Fruit fly (Drosophila melanogaster) whole organism, embryonic: Measurements from ENCODE around the gene RASSF8.

Experiments used
- B-H2 ChIP-seq: fragments of 200-800 bp; sonication (Bioruptor generic); optimal IDR thresholded peaks from 2 replicates; lab custom pipeline; 2018; ENCODE audit warnings: missing biosample characterization, mild to moderate bottlenecking, missing genetic modification characterization
- BEAF-32 ChIP-seq: fragments of 200-800 bp; sonication (Bioruptor generic); optimal IDR thresholded peaks from 3 replicates; lab custom pipeline; 2017; ENCODE audit warnings: missing biosample characterization, missing genetic modification characterization, mild to moderate bottlenecking, moderate library complexity, missing genetic modification reagents
- CG10654 ChIP-seq: fragments of 200-800 bp; sonication (Bioruptor generic); optimal IDR thresholded peaks from 2 replicates; lab custom pipeline; 2016; ENCODE audit warnings: missing biosample characterization, missing genetic modification characterization
- CG14710 ChIP-seq: fragments of 200-800 bp; sonication (Bioruptor generic); optimal IDR thresholded peaks from 3 replicates; lab custom pipeline; 2019; ENCODE audit warnings: missing biosample characterization, mild to moderate bottlenecking, missing genetic modification characterization, moderate library complexity
- CG1603 ChIP-seq: fragments of 200-800 bp; sonication (Bioruptor generic); optimal IDR thresholded peaks from 2 replicates; lab custom pipeline; 2019; ENCODE audit warnings: missing biosample characterization, mild to moderate bottlenecking, missing genetic modification characterization, moderate library complexity
- CG17186 ChIP-seq: fragments of 200-800 bp; sonication (Bioruptor generic); optimal IDR thresholded peaks from 3 replicates; lab custom pipeline; 2017; ENCODE audit warnings: missing biosample characterization, missing genetic modification reagents, missing genetic modification characterization
- CG30431 ChIP-seq: fragments of 200-800 bp; sonication (Bioruptor generic); optimal IDR thresholded peaks from 2 replicates; lab custom pipeline; 2017; ENCODE audit warnings: missing biosample characterization, missing genetic modification characterization
- CG32532 ChIP-seq: fragments of 200-800 bp; sonication (Bioruptor generic); IDR thresholded peaks from 2 replicates; pipeline ENCODE4 v1.3.6; 2022; ENCODE audit warnings: missing biosample characterization, missing genetic modification characterization
- CG34224 ChIP-seq: fragments of 200-800 bp; sonication (Bioruptor generic); IDR thresholded peaks from 3 replicates; pipeline ENCODE4 v1.3.6; 2022; ENCODE audit warnings: missing biosample characterization, missing genetic modification characterization; ENCODE audit not compliant: partially characterized antibody
- CG4328 ChIP-seq: fragments of 200-800 bp; sonication (Bioruptor generic); optimal IDR thresholded peaks from 3 replicates; lab custom pipeline; 2017; ENCODE audit warnings: missing biosample characterization, missing genetic modification reagents, missing genetic modification characterization
- CG6854 ChIP-seq: fragments of 200-800 bp; sonication (Bioruptor generic); optimal IDR thresholded peaks from 3 replicates; lab custom pipeline; 2017; ENCODE audit warnings: missing biosample characterization, mild to moderate bottlenecking, missing genetic modification characterization
- CG7928 ChIP-seq: fragments of 200-800 bp; sonication (Bioruptor generic); optimal IDR thresholded peaks from 2 replicates; lab custom pipeline; 2017; ENCODE audit warnings: missing biosample characterization, mild to moderate bottlenecking, missing genetic modification characterization
- CG7963 ChIP-seq: fragments of 200-800 bp; sonication (Bioruptor generic); IDR thresholded peaks from 3 replicates; pipeline ENCODE4 v1.3.6; 2022; ENCODE audit warnings: missing biosample characterization, missing genetic modification characterization; ENCODE audit not compliant: partially characterized antibody
- CG8478 ChIP-seq: fragments of >200 bp; optimal IDR thresholded peaks from 2 replicates; lab custom pipeline; 2018
- CG9727 ChIP-seq: fragments of 200-800 bp; sonication (Bioruptor generic); optimal IDR thresholded peaks from 3 replicates; lab custom pipeline; 2017; ENCODE audit warnings: missing biosample characterization, mild to moderate bottlenecking, missing genetic modification characterization
- CG9797 ChIP-seq: fragments of 200-800 bp; sonication (Bioruptor generic); optimal IDR thresholded peaks from 3 replicates; lab custom pipeline; 2018; ENCODE audit warnings: missing biosample characterization, mild to moderate bottlenecking, missing genetic modification characterization
- Dbx ChIP-seq: fragments of 200-800 bp; sonication (Bioruptor generic); IDR thresholded peaks from 3 replicates; pipeline ENCODE4 v1.3.6; 2022; ENCODE audit warnings: missing biosample characterization, missing genetic modification characterization
- Dll ChIP-seq: fragments of 200-800 bp; sonication (Bioruptor generic); IDR thresholded peaks from 4 replicates; pipeline ENCODE4 v1.3.6; 2022; ENCODE audit warnings: missing biosample characterization, missing genetic modification characterization; ENCODE audit not compliant: partially characterized antibody
- MBD-R2 ChIP-seq: fragments of 200-800 bp; sonication (Bioruptor generic); IDR thresholded peaks from 2 replicates; pipeline ENCODE4 v1.3.6; 2022; ENCODE audit warnings: missing biosample characterization, missing genetic modification characterization
- Mad ChIP-seq: fragments of 200-800 bp; sonication (Bioruptor generic); optimal IDR thresholded peaks from 2 replicates; lab custom pipeline; 2016; ENCODE audit warnings: missing biosample characterization, missing genetic modification characterization
- Med ChIP-seq: fragments of 200-800 bp; sonication (Bioruptor generic); peaks from one replicate; lab custom pipeline; 2016; ENCODE audit warnings: missing biosample characterization, missing genetic modification characterization, mild to moderate bottlenecking, inconsistent platforms, moderate library complexity
- Meics ChIP-seq: fragments of 200-800 bp; sonication (Bioruptor generic); optimal IDR thresholded peaks from 2 replicates; lab custom pipeline; 2017; ENCODE audit warnings: missing biosample characterization, mild to moderate bottlenecking, missing genetic modification characterization
- Mes4 ChIP-seq: fragments of 200-800 bp; sonication (Bioruptor generic); optimal IDR thresholded peaks from 2 replicates; lab custom pipeline; 2016; ENCODE audit warnings: missing biosample characterization, missing genetic modification characterization
- Myb ChIP-seq: fragments of 200-800 bp; sonication (Bioruptor generic); optimal IDR thresholded peaks from 2 replicates; lab custom pipeline; 2016; ENCODE audit warnings: missing biosample characterization, missing genetic modification characterization
- NK7.1 ChIP-seq: fragments of 200-800 bp; sonication (Bioruptor generic); optimal IDR thresholded peaks from 3 replicates; lab custom pipeline; 2016; ENCODE audit warnings: missing biosample characterization, missing genetic modification characterization
- Nf-YA ChIP-seq: fragments of 200-800 bp; sonication (Bioruptor generic); IDR thresholded peaks from 2 replicates; pipeline ENCODE4 v1.3.6; 2022; ENCODE audit warnings: missing biosample characterization, missing genetic modification characterization
- Oli ChIP-seq: fragments of 200-800 bp; sonication (Bioruptor generic); optimal IDR thresholded peaks from 2 replicates; lab custom pipeline; 2018; ENCODE audit warnings: missing biosample characterization, mild to moderate bottlenecking, missing genetic modification characterization, moderate library complexity
- PHDP ChIP-seq: fragments of 200-800 bp; sonication (Bioruptor generic); optimal IDR thresholded peaks from 3 replicates; lab custom pipeline; 2018; ENCODE audit warnings: missing biosample characterization, mild to moderate bottlenecking, missing genetic modification characterization, moderate library complexity
- Pdp1 ChIP-seq, 2 experiments: fragments of 200-800 bp; sonication (Bioruptor generic); optimal IDR thresholded peaks; 3 replicates each; lab custom pipeline; 2016; ENCODE audit warnings: missing biosample characterization in 2 of 2, missing genetic modification characterization in 2 of 2, mild to moderate bottlenecking in 1 of 2, moderate library complexity in 1 of 2
- croc ChIP-seq: fragments of 200-800 bp; sonication (Bioruptor generic); conservative IDR thresholded peaks from 3 replicates; pipeline ENCODE4 v1.3.6; 2022; ENCODE audit warnings: missing biosample characterization, missing genetic modification characterization
- fru ChIP-seq: fragments of >200 bp; optimal IDR thresholded peaks from 2 replicates; lab custom pipeline; 2017
- fu2 ChIP-seq: fragments of 200-800 bp; sonication (Bioruptor generic); optimal IDR thresholded peaks from 2 replicates; lab custom pipeline; 2016; ENCODE audit warnings: missing biosample characterization, missing genetic modification characterization
- gro ChIP-seq: fragments of 200-800 bp; sonication (Bioruptor generic); optimal IDR thresholded peaks from 2 replicates; lab custom pipeline; 2016; ENCODE audit warnings: missing biosample characterization, missing genetic modification characterization
- gsb-n ChIP-seq: fragments of 200-800 bp; sonication (Bioruptor generic); optimal IDR thresholded peaks from 3 replicates; lab custom pipeline; 2018; ENCODE audit warnings: missing biosample characterization, mild to moderate bottlenecking, missing genetic modification characterization
- h ChIP-seq: fragments of >200 bp; optimal IDR thresholded peaks from 2 replicates; lab custom pipeline; 2017
- hbn ChIP-seq: fragments of 200-800 bp; sonication (Bioruptor generic); IDR thresholded peaks from 2 replicates; pipeline ENCODE4 v1.3.6; 2022; ENCODE audit warnings: missing biosample characterization, missing genetic modification characterization; ENCODE audit not compliant: partially characterized antibody
- knrl ChIP-seq: fragments of 200-800 bp; sonication (Bioruptor generic); IDR thresholded peaks from 3 replicates; pipeline ENCODE4 v1.3.6; 2022; ENCODE audit warnings: missing biosample characterization, missing genetic modification characterization; ENCODE audit not compliant: partially characterized antibody
- lov ChIP-seq, 2 experiments: fragments of 200-800 bp in 1 of 2; fragments of >200 bp in 1 of 2; sonication (Bioruptor generic) in 1 of 2; IDR thresholded peaks in 1 of 2; optimal IDR thresholded peaks in 1 of 2; 2 replicates in 1 of 2; 3 replicates in 1 of 2; pipeline versions ENCODE4 v1.3.6 to Lab custom; 2017 to 2022; ENCODE audit warnings: missing biosample characterization in 1 of 2, missing genetic modification characterization in 1 of 2
- sc ChIP-seq, 3 experiments: fragments of >200 bp in 2 of 3; fragments of 200-800 bp in 1 of 3; sonication (Bioruptor generic) in 1 of 3; optimal IDR thresholded peaks; 2 replicates in 2 of 3; 3 replicates in 1 of 3; lab custom pipeline; 2017; ENCODE audit warnings: mild to moderate bottlenecking in 1 of 3, missing biosample characterization in 1 of 3, missing genetic modification characterization in 1 of 3, missing genetic modification reagents in 1 of 3
- schlank ChIP-seq: fragments of 200-800 bp; sonication (Bioruptor generic); optimal IDR thresholded peaks from 2 replicates; lab custom pipeline; 2018; ENCODE audit warnings: missing biosample characterization, mild to moderate bottlenecking, missing genetic modification characterization
- sisA ChIP-seq: fragments of 200-800 bp; sonication (Bioruptor generic); IDR thresholded peaks from 2 replicates; pipeline ENCODE4 v1.3.6; 2022; ENCODE audit warnings: missing biosample characterization, missing genetic modification characterization
- sqz ChIP-seq: fragments of 200-800 bp; sonication (Bioruptor generic); optimal IDR thresholded peaks from 3 replicates; lab custom pipeline; 2018; ENCODE audit warnings: missing biosample characterization, mild to moderate bottlenecking, missing genetic modification characterization
- sr ChIP-seq: fragments of 200-800 bp; sonication (Bioruptor generic); IDR thresholded peaks from 3 replicates; pipeline ENCODE4 v1.3.6; 2022; ENCODE audit warnings: missing biosample characterization, missing genetic modification characterization
- tna ChIP-seq: fragments of 200-800 bp; sonication (Bioruptor generic); IDR thresholded peaks from 2 replicates; pipeline ENCODE4 v1.3.6; 2022; ENCODE audit warnings: missing biosample characterization, missing genetic modification characterization; ENCODE audit not compliant: partially characterized antibody
- unc-4 ChIP-seq: fragments of 200-800 bp; sonication (Bioruptor generic); IDR thresholded peaks from 2 replicates; pipeline ENCODE4 v1.3.6; 2022; ENCODE audit warnings: missing biosample characterization, missing genetic modification characterization; ENCODE audit not compliant: partially characterized antibody
- usp ChIP-seq: fragments of >200 bp; optimal IDR thresholded peaks from 2 replicates; lab custom pipeline; 2017; ENCODE audit warnings: missing biosample characterization, missing genetic modification characterization
- z ChIP-seq: fragments of 200-800 bp; sonication (Bioruptor generic); IDR thresholded peaks from 3 replicates; pipeline ENCODE4 v1.3.6; 2022; ENCODE audit warnings: missing biosample characterization, missing genetic modification characterization
- zen ChIP-seq: fragments of 200-800 bp; sonication (Bioruptor generic); optimal IDR thresholded peaks from 3 replicates; lab custom pipeline; 2018; ENCODE audit warnings: missing biosample characterization, mild to moderate bottlenecking, missing genetic modification characterization, moderate library complexity

RASSF8 gene

DNA sequence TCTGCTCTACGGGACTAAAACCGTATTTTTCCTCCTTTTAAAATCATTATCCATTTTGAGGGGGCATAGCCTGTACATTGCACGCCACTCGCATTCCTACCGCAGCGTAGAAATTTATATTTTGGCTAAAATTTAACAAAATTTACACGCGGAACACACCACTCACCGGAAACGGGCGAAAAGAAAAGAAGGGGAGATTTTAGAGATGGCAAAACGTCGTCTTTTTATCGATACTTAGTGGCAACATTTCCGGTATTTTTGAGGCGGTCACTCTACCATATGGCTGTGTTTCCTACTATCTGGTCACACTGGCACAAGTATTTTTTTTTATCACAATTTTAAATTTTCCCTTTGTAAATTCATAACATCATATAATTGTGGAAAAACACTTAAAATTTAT, 23.3 kb downstream of the RASSF8 start, which contains the start of gene RpL27 (continued):
- TF ChIP-seq Dbx (GFP tag; lab: Robert Waterston, UW): peak; percentile 87
- no peak; the same call in 1 of the 2 replicates for TF ChIP-seq tna (GFP tag; lab: Robert Waterston, UW)
- TF ChIP-seq CG7963 (GFP tag; lab: Robert Waterston, UW): no peak
- peak; percentile 24 for TF ChIP-seq CG30431
- TF ChIP-seq h (lab: Kevin White, UChicago): no peak
- TF ChIP-seq z (GFP tag; lab: Robert Waterston, UW): no peak
- peak; percentile 73 for TF ChIP-seq Nf-YA
- TF ChIP-seq Meics: peak; percentile 92
- peak; percentile 84 for TF ChIP-seq CG32532 (GFP tag; lab: Robert Waterston, UW)
- no peak for TF ChIP-seq lov (optimal IDR thresholded peaks at IDR 0.05; lab: Kevin White, UChicago)
- TF ChIP-seq lov (GFP tag; IDR thresholded peaks at IDR 0.05; lab: Robert Waterston, UW): peak; percentile 80; the same call in 2 of the 3 replicates
- peak; percentile 61 for TF ChIP-seq CG7928
- TF ChIP-seq schlank (tag; lab: Kevin White, UChicago): peak; percentile 83
- TF ChIP-seq sr: peak; percentile 69; the same call in 2 of the 3 replicates
- peak; percentile 92 for TF ChIP-seq Mes4
- peak; percentile 88 for TF ChIP-seq CG4328 (GFP tag; lab: Kevin White, UChicago)
- TF ChIP-seq sqz: peak; percentile 87
- TF ChIP-seq gro (GFP tag; lab: Kevin White, UChicago): peak; percentile 89
- TF ChIP-seq CG10654 (GFP tag; lab: Kevin White, UChicago): peak; percentile 55
- peak; percentile 74 for TF ChIP-seq unc-4 (GFP tag; lab: Robert Waterston, UW)
- TF ChIP-seq, all 482 proteins: peak for 394

dm6 chr3R:25686698-25687420, 25.3 kb downstream of the RASSF8 start, which contains the start of gene CLS:
Gene CLS, minus strand, starts transcription at chr3R:25687370.
- peak; percentile 48 for TF ChIP-seq Med (GFP tag; lab: Kevin White, UChicago)
- peak; percentile 47 for TF ChIP-seq hbn (GFP tag; lab: Robert Waterston, UW)
- TF ChIP-seq gsb-n (tag; lab: Kevin White, UChicago): no peak
- TF ChIP-seq sisA (GFP tag; lab: Robert Waterston, UW): no peak
- no peak for TF ChIP-seq zen (tag; lab: Kevin White, UChicago)
- peak; percentile 60; the same call in 2 of the 3 replicates for TF ChIP-seq CG34224 (GFP tag; lab: Robert Waterston, UW)
- peak; percentile 60; the same call in 1 of the 3 replicates for TF ChIP-seq CG7963 (GFP tag; lab: Robert Waterston, UW)
- TF ChIP-seq Pdp1 (GFP tag; optimal IDR thresholded peaks at IDR 0.05; lab: Kevin White, UChicago): peak in 1 of 2 experiments; percentile 99
- TF ChIP-seq MBD-R2 (GFP tag; lab: Robert Waterston, UW): peak; percentile 66; the same call in 1 of the 2 replicates
- no peak for TF ChIP-seq B-H2
- no peak for TF ChIP-seq CG8478 (lab: Kevin White, UChicago)
- peak; percentile 4 for TF ChIP-seq CG17186 (GFP tag; lab: Kevin White, UChicago)
- peak; percentile 54 for TF ChIP-seq CG9797 (GFP tag; lab: Kevin White, UChicago)
- TF ChIP-seq CG9727 (GFP tag; lab: Kevin White, UChicago): no peak
- no peak for TF ChIP-seq Mad
- peak; percentile 7 for TF ChIP-seq PHDP (tag; lab: Kevin White, UChicago)
- TF ChIP-seq CG14710 (tag; lab: Kevin White, UChicago): peak; percentile 13
- no peak for TF ChIP-seq usp
- peak; percentile 32 for TF ChIP-seq Myb (GFP tag; lab: Kevin White, UChicago)
- no peak for TF ChIP-seq CG7928
- TF ChIP-seq fu2: no peak
- TF ChIP-seq CG6854 (GFP tag; lab: Kevin White, UChicago): no peak
- TF ChIP-seq Dll (GFP tag; lab: Robert Waterston, UW): peak; percentile 71
- no peak for TF ChIP-seq fru (lab: Kevin White, UChicago)
- no peak for TF ChIP-seq sc (optimal IDR thresholded peaks at IDR 0.05; lab: Kevin White, UChicago)
- no peak for TF ChIP-seq sc (GFP tag; optimal IDR thresholded peaks at IDR 0.05; lab: Kevin White, UChicago)
- peak; percentile 62 for TF ChIP-seq BEAF-32 (GFP tag; lab: Kevin White, UChicago)
- peak; percentile 45; the same call in 2 of the 3 replicates for TF ChIP-seq knrl (GFP tag; lab: Robert Waterston, UW)
- peak; percentile 38 for TF ChIP-seq CG1603 (tag; lab: Kevin White, UChicago)
- no peak for TF ChIP-seq croc (GFP tag; lab: Robert Waterston, UW)
- TF ChIP-seq Oli (tag; lab: Kevin White, UChicago): no peak
- TF ChIP-seq NK7.1 (GFP tag; lab: Kevin White, UChicago): no peak
